Fruit fly (Drosophila melanogaster) S2 (cell line): ENCODE results near the gene Jon65Aiii.
A peak's percentile ranks its signal among the peaks of the same experiment; 100 is the strongest.

ENCODE experiments used
- CG8478 ChIP-seq: fragments of >200 bp; optimal IDR thresholded peaks from 2 replicates; lab custom pipeline; 2018
- CTCF ChIP-seq, 2 experiments: fragments of >200 bp; optimal IDR thresholded peaks; 2 replicates each; lab custom pipeline; 2018

Gene Jon65Aiii

DNA sequence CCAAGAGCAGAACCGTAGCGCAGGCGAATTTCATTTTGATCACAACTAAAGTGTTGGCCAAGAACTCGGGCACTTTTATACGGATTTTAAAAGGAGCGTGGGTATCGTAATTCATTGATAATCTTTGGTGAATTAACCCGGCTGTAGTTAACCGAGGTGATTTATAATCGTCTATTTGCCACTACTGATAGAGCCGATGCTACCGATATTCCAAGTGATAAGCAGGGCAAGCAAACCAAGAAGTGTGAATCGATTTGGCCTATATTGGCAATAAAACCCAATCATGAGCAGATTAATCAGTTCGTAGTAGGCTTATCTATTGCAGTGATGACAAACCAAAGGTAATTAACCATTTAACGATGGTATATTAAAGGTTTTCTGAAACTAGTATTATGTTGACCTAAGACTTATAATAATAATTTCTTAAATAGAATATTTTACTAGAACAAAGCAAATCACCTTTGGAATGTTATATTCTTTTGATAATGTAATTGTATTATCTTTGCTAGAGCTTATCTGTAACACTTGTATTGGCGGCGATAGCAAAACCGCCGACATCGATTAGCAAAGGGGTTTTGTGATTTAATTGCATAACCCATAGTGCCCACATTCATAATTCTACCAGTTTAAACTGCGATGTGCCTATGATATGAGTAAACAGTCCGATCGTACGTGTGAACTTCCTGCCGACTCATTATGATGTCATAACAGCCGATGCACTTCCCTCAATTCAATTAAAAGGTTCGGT, 12.5 kb downstream of the Jon65Aiii start, which contains the start of gene CG10472:
Gene CG10472, minus strand, starts transcription at position 51 of the 748 bp plus-strand sequence.
- TF ChIP-seq CG8478 (lab: Kevin White, UChicago): no peak
- no peak for TF ChIP-seq CTCF (optimal IDR thresholded peaks at IDR 0.05; lab: Kevin White, UChicago)

DNA sequence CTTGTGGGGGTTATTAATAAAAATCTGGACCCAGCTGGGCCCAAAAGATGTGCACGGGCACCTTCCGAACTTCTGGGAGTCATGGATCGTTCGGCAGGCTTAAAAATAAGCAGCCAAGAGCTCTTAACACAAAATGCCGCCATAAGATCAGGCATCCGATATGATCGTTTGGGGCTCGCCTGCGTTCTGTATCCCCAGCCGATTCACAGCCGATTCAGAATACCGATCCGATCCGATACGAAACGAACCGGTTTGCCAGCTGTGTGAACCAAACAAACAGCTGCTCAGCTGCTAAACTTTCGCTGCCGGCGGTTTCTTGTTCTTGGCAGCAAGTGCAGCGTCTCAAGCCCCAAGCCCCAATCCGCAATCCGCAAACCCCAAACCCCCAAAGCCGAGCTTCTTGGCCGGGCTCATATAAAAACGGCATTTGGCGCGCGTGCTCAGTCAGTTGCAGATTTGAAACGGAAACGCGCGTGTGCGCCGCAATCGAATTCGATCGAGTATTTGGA, 15.4 kb downstream of the Jon65Aiii start, which contains the start of gene CG42269:
Gene CG42269, plus strand, starts transcription at position 416 of the 509 bp plus-strand sequence.
- no peak for TF ChIP-seq CG8478 (lab: Kevin White, UChicago)

- TF ChIP-seq CTCF (optimal IDR thresholded peaks at IDR 0.05; lab: Kevin White, UChicago) (no peak), CG8478 (lab: Kevin White, UChicago) (no peak)
Observed at dm6 chr3L:6068178-6068577, 17.6 kb downstream of the Jon65Aiii start.

DNA sequence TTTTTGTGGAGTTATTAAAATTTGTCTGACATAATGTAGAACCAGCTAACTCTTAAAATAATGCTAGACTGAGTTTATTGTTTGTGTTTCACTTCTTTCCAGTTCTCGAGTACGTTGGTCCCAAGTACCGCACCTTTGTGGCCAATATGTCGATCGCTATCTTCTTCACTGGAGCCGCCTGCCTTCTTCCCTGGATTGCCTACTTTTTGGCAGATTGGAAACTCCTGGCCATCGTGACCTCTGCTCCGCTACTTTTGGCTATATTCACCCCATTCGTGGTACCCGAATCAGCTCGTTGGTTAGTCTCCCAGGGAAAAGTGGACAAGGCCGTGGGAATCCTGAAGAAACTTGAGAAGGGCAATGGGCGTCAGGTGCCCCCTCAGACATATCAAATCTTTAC, 19.6 kb downstream of the Jon65Aiii start:
- TF ChIP-seq CTCF (optimal IDR thresholded peaks at IDR 0.05; lab: Kevin White, UChicago) (no peak), CG8478 (lab: Kevin White, UChicago) (no peak)

- TF ChIP-seq CG8478 (lab: Kevin White, UChicago) (no peak), CTCF (optimal IDR thresholded peaks at IDR 0.05; lab: Kevin White, UChicago) (peak in 1 of 2 experiments; percentile 54)
Observed at dm6 chr3L:6071454-6072189, 21.1 kb downstream of the Jon65Aiii start, which contains the start of gene CG6602. TSS of gene CG6602 (plus strand) at chr3L:6072139.

- TF ChIP-seq CTCF (optimal IDR thresholded peaks at IDR 0.05; lab: Kevin White, UChicago) (no peak), CG8478 (lab: Kevin White, UChicago) (no peak)
Observed at dm6 chr3L:6074975-6075692, 24.6 kb downstream of the Jon65Aiii start, which contains the start of the genes CG13295 and CG6610. TSS of gene CG13295 (minus strand) at chr3L:6075245. TSS of gene CG6610 (plus strand) at chr3L:6075536.

DNA sequence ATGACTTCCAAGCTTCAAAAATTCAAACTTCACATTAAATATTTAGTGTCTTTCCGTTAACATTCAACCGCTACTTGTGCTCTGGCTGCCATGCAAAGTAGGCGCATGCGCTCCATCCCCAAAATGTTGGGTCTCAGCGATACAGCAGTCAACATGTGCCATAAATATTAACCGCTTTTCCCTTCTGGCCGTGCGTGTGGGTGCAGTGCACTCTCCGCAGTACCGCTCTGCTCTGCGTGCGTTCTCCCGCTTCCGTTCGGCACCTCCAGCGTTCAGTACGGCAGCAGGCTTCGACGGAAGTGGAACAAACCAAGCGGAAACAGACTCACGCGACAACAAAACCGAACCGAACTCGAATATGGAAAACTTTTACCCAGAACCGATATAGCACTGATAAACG, 25.9 kb downstream of the Jon65Aiii start, which contains the start of gene ssp6:
Gene ssp6, plus strand, starts transcription at position 294 of the 400 bp plus-strand sequence.
- no peak for TF ChIP-seq CG8478 (lab: Kevin White, UChicago)
- no peak for TF ChIP-seq CTCF (optimal IDR thresholded peaks at IDR 0.05; lab: Kevin White, UChicago)

DNA sequence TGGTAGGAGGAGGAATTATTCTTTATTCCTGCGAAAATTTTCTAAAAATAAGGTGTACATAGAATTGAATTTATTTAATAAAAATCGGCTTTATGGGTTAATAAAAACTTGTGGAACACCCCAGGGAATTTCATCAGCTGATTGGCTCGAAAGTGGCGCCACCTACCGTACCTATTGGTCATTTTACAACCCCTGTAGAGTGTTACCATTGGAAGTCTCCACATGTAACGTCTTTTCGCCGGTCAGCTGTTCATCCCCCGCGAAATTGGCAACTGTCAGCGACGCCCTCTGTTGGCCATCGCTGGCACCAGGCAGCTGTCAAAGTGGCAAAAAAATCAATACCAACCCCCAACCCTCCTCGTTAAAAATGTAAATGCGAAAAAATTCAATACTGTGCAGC, 32.0 kb downstream of the Jon65Aiii start, which contains the start of gene CG13293:
Gene CG13293, plus strand, starts transcription at position 323 of the 400 bp plus-strand sequence.
- TF ChIP-seq CG8478 (lab: Kevin White, UChicago): no peak
- TF ChIP-seq CTCF (optimal IDR thresholded peaks at IDR 0.05; lab: Kevin White, UChicago): peak; percentile 92 to 97

DNA sequence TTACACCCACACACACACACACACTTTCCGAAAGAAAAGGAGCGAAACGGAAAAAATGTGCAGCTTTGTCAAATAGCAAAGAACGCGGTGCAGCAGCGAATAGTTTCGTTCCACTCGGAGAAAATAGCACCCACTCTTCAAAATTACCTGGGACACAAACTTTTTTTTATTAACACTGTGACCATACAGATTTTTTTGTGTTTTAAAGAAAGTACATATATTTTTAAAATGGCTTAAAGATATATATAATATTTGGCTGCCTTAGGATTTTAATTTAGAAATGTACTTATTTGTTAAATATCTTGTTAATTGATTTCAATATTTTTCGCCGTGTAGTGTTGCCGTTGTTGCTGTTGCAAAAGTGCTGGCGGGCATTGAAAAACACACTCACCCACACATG, 33.9 kb downstream of the Jon65Aiii start:
- TF ChIP-seq CTCF (optimal IDR thresholded peaks at IDR 0.05; lab: Kevin White, UChicago) (no peak), CG8478 (lab: Kevin White, UChicago) (no peak)

DNA sequence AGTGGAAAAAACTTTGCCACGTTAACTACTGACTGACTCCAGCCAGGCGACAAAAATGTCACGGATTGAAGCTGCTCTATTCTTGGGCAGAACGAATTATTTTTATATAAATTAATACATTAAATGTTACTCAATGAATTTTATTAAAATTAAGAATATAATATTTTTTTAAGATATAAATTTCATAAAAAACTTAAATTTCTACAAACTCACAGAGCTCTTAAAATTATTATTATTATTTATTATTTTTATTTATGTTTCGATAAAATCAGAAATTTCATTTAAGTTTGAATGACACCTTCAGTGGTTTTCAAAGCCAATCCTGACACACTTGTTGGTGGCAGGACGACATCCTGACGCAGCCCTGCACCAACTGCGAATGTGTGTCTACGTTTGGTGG, 34.6 kb downstream of the Jon65Aiii start:
- TF ChIP-seq CG8478 (lab: Kevin White, UChicago) (no peak), CTCF (optimal IDR thresholded peaks at IDR 0.05; lab: Kevin White, UChicago) (no peak)

DNA sequence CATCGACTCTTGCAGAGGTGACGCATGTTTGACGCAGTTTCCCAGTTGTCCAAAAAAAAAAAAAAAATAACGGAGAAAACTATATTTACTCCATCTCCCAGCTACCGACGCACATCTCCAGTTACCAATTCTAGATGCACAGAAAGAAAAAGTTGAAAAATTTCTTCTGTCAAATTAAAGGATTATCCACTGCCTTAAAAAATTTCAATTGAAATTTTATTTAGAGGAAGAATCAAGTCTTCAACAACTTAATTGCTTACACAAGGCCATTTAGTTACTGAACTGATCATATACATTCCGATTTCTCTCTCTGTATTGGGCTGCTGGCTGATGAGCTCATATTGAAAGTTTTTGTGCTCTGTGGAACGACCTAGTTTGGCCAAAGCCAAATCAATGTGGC, 35.4 kb downstream of the Jon65Aiii start:
- TF ChIP-seq CG8478 (lab: Kevin White, UChicago): no peak
- TF ChIP-seq CTCF (optimal IDR thresholded peaks at IDR 0.05; lab: Kevin White, UChicago): no peak

dm6 chr3L:6093213-6093612, 42.7 kb downstream of the Jon65Aiii start, which contains the start of gene CG10469:
TSS of gene CG10469 (minus strand) at chr3L:6093313.
- TF ChIP-seq CG8478 (lab: Kevin White, UChicago) (no peak), CTCF (optimal IDR thresholded peaks at IDR 0.05; lab: Kevin White, UChicago) (no peak)

- no peak for TF ChIP-seq CTCF (optimal IDR thresholded peaks at IDR 0.05; lab: Kevin White, UChicago)
- no peak for TF ChIP-seq CG8478 (lab: Kevin White, UChicago)
Observed at dm6 chr3L:6094697-6095096, 44.1 kb downstream of the Jon65Aiii start, which contains the start of the genes CG10467 and loj. TSS of gene CG10467 (minus strand) at chr3L:6094747. TSS of gene loj (plus strand) at chr3L:6094987.

dm6 chr3L:6097270-6097669, 46.7 kb downstream of the Jon65Aiii start, which contains the start of gene Ets65A:
TSS of gene Ets65A (plus strand) at chr3L:6097617.
- no peak for TF ChIP-seq CTCF (optimal IDR thresholded peaks at IDR 0.05; lab: Kevin White, UChicago)
- no peak for TF ChIP-seq CG8478 (lab: Kevin White, UChicago)
